Worm (Caenorhabditis elegans): ENCODE data around the gene gmpr-1.

DNA sequence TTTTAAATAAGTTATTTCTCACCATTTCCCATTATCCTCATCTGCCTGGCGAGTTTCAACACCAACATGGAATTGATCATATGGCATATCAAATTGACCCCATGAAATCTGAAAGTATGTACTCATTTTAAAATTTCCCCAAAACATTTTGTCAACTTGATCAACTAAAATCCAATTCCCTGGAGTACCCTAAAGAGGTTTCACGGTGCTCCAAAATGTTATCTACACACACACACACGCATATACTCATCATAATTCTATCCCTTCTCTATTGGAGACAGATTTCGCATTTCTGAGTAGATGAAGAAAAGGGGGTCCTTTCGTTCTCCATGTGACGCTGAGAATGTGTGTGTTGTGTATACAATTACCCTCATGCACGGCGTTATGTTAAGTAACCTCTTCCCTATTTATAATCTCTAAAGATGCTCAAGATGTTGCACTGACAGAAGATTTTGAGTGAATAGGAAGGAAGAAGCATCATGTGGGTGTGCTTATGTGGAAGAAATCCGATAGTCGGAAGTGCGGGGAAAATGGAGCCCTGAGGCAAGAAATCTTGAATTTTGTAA lies 15.1 kb downstream of the gmpr-1 start:
- TF ChIP-seq ceh-82 (tag; optimal IDR thresholded peaks at IDR 0.05), result no peak
- no peak for TF ChIP-seq nhr-237 (tag; optimal IDR thresholded peaks at IDR 0.05)
- no peak for TF ChIP-seq blmp-1 (tag; optimal IDR thresholded peaks at IDR 0.05)
- TF ChIP-seq fkh-4 (tag; optimal IDR thresholded peaks at IDR 0.05; ENCODE audit: borderline replicate concordance), result no peak
- TF ChIP-seq ces-1 (GFP tag; optimal IDR thresholded peaks at IDR 0.05), result no peak
- TF ChIP-seq hlh-4 (tag; optimal IDR thresholded peaks at IDR 0.05), result no peak
- no peak for TF ChIP-seq fos-1 (tag; optimal IDR thresholded peaks at IDR 0.05)
- TF ChIP-seq ztf-11 (tag; optimal IDR thresholded peaks at IDR 0.05), result no peak
- no peak for TF ChIP-seq unc-62 (GFP tag; optimal IDR thresholded peaks at IDR 0.05)
- no peak for TF ChIP-seq nhr-12 (tag; optimal IDR thresholded peaks at IDR 0.05)
- no peak for TF ChIP-seq nhr-77 (tag; optimal IDR thresholded peaks at IDR 0.05)
- TF ChIP-seq elt-3 (tag; optimal IDR thresholded peaks at IDR 0.05), result no peak
- no peak for TF ChIP-seq egl-13 (tag; optimal IDR thresholded peaks at IDR 0.05)
